Worm (Caenorhabditis elegans) whole organism, L4 larva: ENCODE data around the gene C06A12.8.

Experiments
- Y48G9A.11 ChIP-seq: fragments of 200-800 bp; sonication (Bioruptor generic); IDR thresholded peaks from 2 replicates; pipeline ENCODE4 v1.3.6; 2022; ENCODE audit warnings: missing genetic modification reagents, missing genetic modification characterization, missing compliant biosample characterization
- lin-1 ChIP-seq: fragments of 200-800 bp; sonication (Bioruptor generic); IDR thresholded peaks from 2 replicates; pipeline ENCODE4 v1.3.6; 2022; ENCODE audit warnings: missing genetic modification reagents, missing genetic modification characterization, missing compliant biosample characterization
- lin-13 ChIP-seq: fragments of 150-350 bp; optimal IDR thresholded peaks from 2 replicates; lab custom pipeline; 2014; ENCODE audit warnings: missing biosample characterization, missing genetic modification reagents, missing genetic modification characterization
- mxl-2 ChIP-seq: fragments of 200-800 bp; sonication (Bioruptor generic); conservative IDR thresholded peaks from 2 replicates; pipeline ENCODE4 v1.3.6; 2022; ENCODE audit warnings: missing genetic modification reagents, missing genetic modification characterization, missing compliant biosample characterization
- nhr-11 ChIP-seq: fragments of 150-350 bp; optimal IDR thresholded peaks from 2 replicates; lab custom pipeline; 2014; ENCODE audit warnings: missing biosample characterization, missing genetic modification characterization
- nhr-111 ChIP-seq: fragments of 200-800 bp; sonication (Bioruptor generic); optimal IDR thresholded peaks from 2 replicates; lab custom pipeline; 2018; ENCODE audit warnings: mild to moderate bottlenecking, missing genetic modification characterization, missing compliant biosample characterization
- nhr-237 ChIP-seq: sonication (generic microtip); optimal IDR thresholded peaks from 2 replicates; lab custom pipeline; 2017; ENCODE audit warnings: missing biosample characterization, missing genetic modification characterization
- pha-4 ChIP-seq, 2 experiments: fragments of 150-350 bp in 1 of 2; fragments of 200-800 bp in 1 of 2; sonication (Bioruptor generic) in 1 of 2; IDR thresholded peaks in 1 of 2; optimal IDR thresholded peaks in 1 of 2; 2 replicates each; pipeline versions ENCODE4 v1.3.6 to Lab custom; 2014 to 2022; ENCODE audit warnings: missing genetic modification characterization in 2 of 2, missing genetic modification reagents in 2 of 2, missing biosample characterization in 1 of 2, missing compliant biosample characterization in 1 of 2
- pqm-1 ChIP-seq: sonication (generic microtip); optimal IDR thresholded peaks from 2 replicates; lab custom pipeline; 2017; ENCODE audit warnings: missing biosample characterization, missing genetic modification characterization
- skn-1 ChIP-seq: fragments of 150-350 bp; optimal IDR thresholded peaks from 2 replicates; lab custom pipeline; 2014; ENCODE audit warnings: missing biosample characterization, missing genetic modification characterization
- spr-3 ChIP-seq: fragments of 200-800 bp; sonication (Bioruptor generic); optimal IDR thresholded peaks from 2 replicates; lab custom pipeline; 2018; ENCODE audit warnings: mild to moderate bottlenecking, missing genetic modification characterization, missing compliant biosample characterization
- zag-1 ChIP-seq: fragments of 150-350 bp; optimal IDR thresholded peaks from 2 replicates; lab custom pipeline; 2014; ENCODE audit warnings: missing biosample characterization, missing genetic modification characterization
- zfp-2 ChIP-seq: sonication (generic microtip); optimal IDR thresholded peaks from 2 replicates; lab custom pipeline; 2016; ENCODE audit warnings: mild to moderate bottlenecking, missing genetic modification characterization, missing compliant biosample characterization
- ztf-11 ChIP-seq: fragments of 150-350 bp; optimal IDR thresholded peaks from 2 replicates; lab custom pipeline; 2014; ENCODE audit warnings: missing biosample characterization, missing genetic modification characterization

DNA sequence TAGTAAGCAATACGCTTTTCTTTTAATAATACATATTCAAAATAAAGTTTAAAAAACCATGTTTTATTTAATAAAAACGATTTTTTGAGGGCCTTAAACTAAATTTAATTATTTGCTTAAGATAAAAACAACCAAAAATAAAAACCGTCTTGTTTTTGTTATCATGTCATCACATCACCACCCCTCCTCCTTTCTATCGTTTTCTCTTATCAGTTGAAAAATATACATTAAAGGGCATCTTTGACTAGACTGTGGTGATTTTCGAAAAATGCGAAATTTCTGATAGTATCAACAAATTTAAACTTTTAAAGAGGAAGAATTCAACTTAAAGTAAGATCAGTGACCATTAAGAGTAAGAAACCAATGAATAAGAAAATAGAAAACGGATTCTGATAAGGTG, 31.0 kb upstream of the C06A12.8 start:
- TF ChIP-seq mxl-2 (GFP tag; lab: Robert Waterston, UW) (no peak), lin-13 (GFP tag; lab: Kevin White, UChicago) (no peak), nhr-237 (tag; lab: Kevin White, UChicago) (no peak), skn-1 (no peak), pha-4 (GFP tag; IDR thresholded peaks at IDR 0.05; lab: Robert Waterston, UW) (no peak), pha-4 (tag; optimal IDR thresholded peaks at IDR 0.05; lab: Kevin White, UChicago) (no peak), pqm-1 (tag; lab: Kevin White, UChicago) (peak; percentile 9), zag-1 (tag; lab: Kevin White, UChicago) (no peak), spr-3 (no peak), ztf-11 (no peak), nhr-11 (no peak), zfp-2 (tag; lab: Kevin White, UChicago) (no peak), Y48G9A.11 (no peak), lin-1 (GFP tag; lab: Robert Waterston, UW) (no peak), nhr-111 (GFP tag; lab: Kevin White, UChicago) (no peak)
